Fruit fly (Drosophila melanogaster): ENCODE data around the gene NFAT.

Gene NFAT

DNA sequence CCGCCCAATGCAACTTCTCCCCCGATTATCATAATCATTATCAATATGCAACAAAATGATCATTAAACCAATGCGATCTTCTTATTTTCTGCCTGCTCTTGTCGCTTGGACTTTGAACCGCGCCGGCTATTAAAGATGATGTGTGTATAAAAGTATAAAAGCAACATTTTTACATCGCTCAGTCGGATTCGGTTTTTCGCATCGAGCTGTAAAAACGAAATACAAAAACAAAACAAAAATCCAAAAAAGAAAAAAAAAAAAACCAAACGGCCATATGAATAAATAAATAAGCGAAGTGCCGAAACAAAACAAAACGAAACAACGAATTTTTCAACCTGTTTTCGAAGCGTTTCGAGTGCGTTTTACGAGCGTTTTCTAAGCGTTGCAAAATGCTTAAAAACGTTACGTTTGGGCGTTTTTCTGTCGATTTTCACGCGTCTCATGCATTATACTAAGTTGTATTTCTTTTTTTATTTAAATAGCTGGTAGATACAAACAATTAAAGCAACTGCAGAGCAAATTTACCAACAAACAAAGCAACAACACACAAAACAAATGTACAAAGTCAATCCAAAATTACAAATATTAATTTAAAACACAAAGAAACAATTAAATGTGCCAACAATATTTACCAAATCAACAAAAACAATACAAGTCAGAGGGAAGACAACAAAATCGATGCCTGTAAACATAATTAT is 20.3 kb downstream of the NFAT start:
- TF ChIP-seq CG17801 (GFP tag; optimal IDR thresholded peaks at IDR 0.05; ENCODE audit: partially characterized antibody) = peak; percentile 52

DNA sequence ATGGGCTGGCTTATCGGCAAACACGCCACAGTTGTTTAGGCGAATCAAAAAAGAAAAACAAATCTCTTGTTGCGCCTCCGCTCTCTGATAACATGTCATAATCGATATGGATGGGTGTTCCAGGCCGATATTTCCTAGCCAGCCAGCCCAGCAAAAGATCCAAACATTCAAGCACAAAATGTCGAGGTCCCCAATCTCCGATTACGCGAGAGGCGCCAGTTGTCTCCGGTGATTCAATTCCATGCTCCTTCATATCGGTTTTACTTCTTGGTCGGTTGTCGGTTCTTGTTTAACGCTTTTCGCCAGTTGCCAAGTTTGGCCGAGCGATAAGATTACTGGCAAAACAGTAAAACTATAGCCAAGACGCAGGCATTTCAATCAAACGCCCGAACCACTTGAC is 21.6 kb downstream of the NFAT start:
- TF ChIP-seq CG17801 (GFP tag; optimal IDR thresholded peaks at IDR 0.05; ENCODE audit: partially characterized antibody) = no peak

DNA sequence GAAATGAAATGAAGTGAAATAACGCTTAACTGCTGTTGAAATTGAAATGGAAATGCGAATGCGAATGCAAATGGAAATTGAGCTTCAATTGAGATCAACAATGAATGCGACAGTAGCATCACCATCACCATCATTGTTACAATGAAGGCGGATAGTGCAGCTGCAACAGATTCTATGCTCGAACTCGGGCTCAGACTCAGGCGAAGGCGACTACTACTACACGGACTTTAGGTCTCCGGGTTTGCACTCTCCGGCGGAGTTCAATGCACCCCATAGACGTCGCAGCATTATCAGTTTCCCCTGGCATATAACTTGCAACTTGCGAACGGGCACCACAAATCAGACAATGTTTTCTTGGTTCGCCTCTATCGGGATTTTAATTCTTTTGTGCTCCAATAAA is 24.3 kb downstream of the NFAT start:
- no peak for TF ChIP-seq CG17801 (GFP tag; optimal IDR thresholded peaks at IDR 0.05; ENCODE audit: partially characterized antibody)

DNA sequence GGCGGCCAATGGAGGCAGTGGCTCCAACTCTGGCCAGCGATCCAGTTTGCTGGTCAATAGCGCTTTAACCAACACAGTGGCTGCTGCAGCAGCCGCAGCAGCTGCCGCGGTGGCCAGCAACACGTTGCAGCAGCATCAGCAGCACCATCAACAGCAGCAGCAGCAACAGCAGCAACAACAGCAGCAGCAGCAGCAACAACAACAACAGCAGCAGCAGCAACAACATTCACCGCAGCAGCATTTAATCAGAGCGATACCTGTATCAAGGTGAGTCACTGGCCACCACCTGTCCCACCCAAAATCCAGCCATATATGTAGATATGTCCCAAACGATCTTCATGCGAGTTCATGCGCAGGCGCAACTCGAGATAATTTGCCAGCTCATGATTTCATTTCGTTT is 25.3 kb downstream of the NFAT start:
- TF ChIP-seq CG17801 (GFP tag; optimal IDR thresholded peaks at IDR 0.05; ENCODE audit: partially characterized antibody) = no peak

DNA sequence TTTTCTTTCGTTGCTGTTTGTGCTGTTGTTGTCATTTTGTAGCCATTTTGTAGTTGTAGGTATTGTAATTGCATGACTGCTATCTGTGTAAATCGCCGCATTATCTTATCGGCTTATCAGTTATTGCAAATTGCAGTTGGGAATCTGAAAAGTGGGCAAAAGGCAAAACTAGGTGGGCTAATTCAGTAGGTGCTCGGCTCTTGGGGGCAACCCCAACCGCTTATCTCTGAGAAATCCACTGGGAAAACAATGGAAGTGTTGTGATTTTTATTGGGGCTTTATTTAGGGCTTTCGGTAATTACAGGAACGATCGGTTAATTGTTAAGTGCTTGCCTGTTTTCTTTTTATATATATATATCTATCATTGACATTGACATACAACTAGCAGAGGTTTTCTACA is 26.6 kb downstream of the NFAT start:
- TF ChIP-seq CG17801 (GFP tag; optimal IDR thresholded peaks at IDR 0.05; ENCODE audit: partially characterized antibody) = no peak

DNA sequence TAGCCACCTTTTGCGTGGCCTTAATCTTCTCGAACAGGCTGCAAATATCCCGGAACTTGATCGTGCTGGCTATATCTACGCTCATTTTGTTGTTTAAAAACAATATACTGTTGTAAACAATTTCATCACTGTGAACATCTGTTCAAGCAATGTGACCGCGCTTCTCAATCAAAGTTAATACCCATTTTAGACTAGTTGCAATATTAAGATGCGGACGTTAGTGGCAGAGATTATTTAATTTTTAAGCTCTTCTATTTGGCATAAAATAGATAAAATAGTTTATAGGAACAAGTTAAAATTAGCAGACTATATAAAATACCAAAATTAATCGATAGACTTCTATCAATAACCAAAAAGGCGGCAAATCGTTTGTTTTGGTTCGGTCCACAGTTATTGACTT is 43.1 kb downstream of the NFAT start, which contains the start of the genes DNAlig4 and CG11164:
Gene DNAlig4, minus strand, starts transcription at position 156 of the 400 bp plus-strand sequence.
Gene CG11164, plus strand, starts transcription at position 359 of the 400 bp plus-strand sequence.
- peak; percentile 20 for TF ChIP-seq CG17801 (GFP tag; optimal IDR thresholded peaks at IDR 0.05; ENCODE audit: partially characterized antibody)

DNA sequence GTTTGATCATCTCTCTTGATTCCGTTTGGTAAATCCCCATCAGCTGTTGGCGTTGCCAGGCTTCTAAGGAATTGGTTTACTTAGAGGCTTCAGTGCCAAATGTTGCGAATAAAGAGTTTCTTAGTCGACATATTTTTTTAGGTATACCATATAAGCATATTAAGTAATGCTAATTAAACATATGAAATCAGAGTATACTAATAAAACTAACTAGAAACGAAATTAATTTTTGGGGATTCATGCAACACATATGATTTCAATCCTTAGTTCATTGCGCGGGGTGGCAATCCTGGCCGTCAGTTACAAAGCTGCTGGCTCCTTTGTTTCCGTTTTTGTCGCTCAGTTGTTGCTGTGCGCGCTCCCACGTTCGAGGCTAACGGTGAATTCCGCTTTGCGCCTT is 44.8 kb downstream of the NFAT start, which contains the start of gene CG15760:
Gene CG15760, plus strand, starts transcription at position 334 of the 400 bp plus-strand sequence.
- TF ChIP-seq CG17801 (GFP tag; optimal IDR thresholded peaks at IDR 0.05; ENCODE audit: partially characterized antibody) = no peak

DNA sequence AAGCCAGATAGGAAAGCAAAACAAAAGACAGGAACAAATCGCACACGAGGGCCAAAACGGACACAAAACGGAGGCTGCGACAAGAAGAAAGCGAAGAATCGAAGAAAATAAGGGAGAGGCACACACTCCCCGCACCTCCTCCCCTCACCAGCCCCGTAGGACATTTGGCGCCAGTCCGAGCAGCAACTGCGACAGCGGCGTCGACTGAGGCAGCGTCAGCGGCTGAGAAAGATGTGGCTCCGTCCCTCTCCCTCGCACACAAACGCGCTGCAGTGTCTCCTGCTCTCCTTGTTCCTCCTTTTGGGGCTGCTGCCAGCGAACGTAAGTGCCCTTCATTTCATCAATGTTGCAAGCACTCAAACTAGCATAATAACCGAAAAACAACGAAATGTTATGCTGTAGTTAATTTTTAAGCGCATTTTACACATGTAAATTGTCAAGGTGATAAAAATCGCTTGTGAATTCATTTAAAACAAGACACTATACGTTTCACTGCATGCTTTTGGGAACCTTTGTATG is 45.8 kb downstream of the NFAT start:
- TF ChIP-seq CG17801 (GFP tag; optimal IDR thresholded peaks at IDR 0.05; ENCODE audit: partially characterized antibody) = no peak

DNA sequence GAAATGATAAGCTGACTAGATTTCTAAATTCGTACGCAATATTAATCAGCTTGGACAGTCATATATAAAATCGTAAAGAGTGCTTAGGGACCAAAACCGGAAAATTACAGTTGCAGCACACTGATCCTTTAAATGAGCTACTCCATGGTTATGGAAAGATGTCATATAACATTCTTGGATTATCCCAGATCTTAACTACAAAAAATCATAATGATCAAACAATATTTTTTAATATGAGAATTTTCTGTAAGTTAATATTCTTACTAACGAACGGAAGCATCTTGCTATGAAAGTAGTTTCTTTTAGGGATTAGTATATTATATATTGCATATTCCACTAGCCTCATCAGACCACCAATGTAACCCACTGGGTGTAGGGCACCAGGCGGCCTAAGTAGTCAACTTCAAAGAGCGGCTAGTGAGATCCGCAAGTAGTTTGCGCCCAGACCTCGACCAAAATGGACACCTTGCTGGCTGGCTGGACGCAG is 52.0 kb downstream of the NFAT start, which contains the start of gene CG11162:
Gene CG11162, plus strand, starts transcription at position 437 of the 487 bp plus-strand sequence.
- TF ChIP-seq CG17801 (GFP tag; optimal IDR thresholded peaks at IDR 0.05; ENCODE audit: partially characterized antibody) = no peak

DNA sequence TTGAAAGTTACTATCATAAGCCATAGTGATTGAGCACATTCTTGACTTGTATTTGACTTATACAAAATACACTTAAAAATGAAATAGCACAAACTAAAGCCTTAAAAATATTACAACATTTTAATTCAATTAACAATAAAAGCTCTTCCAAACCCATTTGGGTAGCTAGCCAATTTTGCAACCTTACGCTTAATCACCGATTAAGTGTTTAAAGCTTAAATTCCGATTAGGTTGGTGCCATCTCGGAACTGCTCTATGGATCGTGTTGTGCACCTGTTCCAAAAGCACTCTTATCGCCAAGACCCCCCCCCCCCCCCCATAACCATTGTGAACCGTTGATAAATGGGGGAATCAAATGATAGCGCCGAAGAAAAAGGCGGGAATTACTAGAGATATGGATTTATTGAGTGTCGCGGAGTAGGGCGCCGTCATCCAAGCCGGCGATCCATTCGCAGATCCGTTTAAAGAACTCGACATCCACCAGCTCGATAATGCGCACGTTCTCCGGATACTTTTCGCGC is 53.5 kb downstream of the NFAT start:
- TF ChIP-seq CG17801 (GFP tag; optimal IDR thresholded peaks at IDR 0.05; ENCODE audit: partially characterized antibody) = no peak

DNA sequence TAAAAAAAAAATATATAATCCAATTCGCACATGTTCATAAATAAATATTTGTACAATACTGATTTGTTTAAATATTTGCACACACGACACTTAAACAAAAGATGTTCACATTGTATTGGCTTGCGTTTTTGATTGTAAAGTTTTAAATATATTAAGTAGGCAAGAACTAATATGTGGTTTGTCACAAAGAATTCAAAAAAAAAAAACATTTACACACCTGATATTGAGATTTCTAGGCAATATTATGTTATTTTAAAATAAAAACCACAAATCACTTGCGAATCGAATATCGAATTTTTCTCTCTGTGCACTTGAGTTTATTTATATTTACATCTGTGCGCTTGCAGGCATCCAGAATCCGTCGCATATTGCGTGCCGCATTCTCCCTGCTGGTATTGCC is 55.0 kb downstream of the NFAT start:
- no peak for TF ChIP-seq CG17801 (GFP tag; optimal IDR thresholded peaks at IDR 0.05; ENCODE audit: partially characterized antibody)

DNA sequence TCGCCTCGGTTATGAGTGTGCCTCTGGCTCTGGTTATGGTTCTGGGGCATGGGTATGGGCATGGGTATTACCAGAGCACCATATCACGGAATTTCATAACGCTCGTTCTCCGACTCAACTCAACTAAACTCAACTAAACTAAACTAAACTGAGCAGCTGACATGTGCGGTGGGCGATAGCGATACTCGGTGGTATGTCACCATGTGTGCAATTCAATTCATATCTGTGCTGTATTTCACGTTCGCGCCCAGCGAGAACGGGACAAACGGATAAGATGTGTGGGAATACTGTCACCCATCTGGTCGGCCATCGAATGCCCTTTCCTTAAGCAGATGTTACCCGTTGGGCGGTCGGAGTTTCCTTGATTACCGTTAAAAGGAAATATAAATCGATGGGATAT is 55.7 kb downstream of the NFAT start, which contains the start of gene CG12177:
Gene CG12177, minus strand, starts transcription at position 239 of the 400 bp plus-strand sequence.
- no peak for TF ChIP-seq CG17801 (GFP tag; optimal IDR thresholded peaks at IDR 0.05; ENCODE audit: partially characterized antibody)

DNA sequence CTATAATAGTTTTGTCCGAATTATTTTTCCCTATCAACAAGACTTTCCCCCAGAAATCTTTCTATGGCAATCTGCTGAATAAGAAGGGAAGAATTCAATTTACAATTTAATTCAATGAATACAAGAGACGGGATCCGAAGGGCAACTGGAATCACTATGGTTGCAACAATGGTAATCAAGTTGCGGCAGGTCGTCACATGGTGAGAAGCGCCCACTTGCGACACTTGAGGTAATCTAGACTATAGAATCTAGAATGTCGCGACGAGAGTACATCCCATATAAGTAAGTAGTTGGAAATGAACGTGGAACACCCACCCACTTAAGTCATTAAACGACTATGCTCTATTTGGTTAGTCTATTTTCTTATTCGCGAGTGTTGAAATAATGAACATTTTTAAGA is 57.4 kb downstream of the NFAT start:
- TF ChIP-seq CG17801 (GFP tag; optimal IDR thresholded peaks at IDR 0.05; ENCODE audit: partially characterized antibody) = no peak

DNA sequence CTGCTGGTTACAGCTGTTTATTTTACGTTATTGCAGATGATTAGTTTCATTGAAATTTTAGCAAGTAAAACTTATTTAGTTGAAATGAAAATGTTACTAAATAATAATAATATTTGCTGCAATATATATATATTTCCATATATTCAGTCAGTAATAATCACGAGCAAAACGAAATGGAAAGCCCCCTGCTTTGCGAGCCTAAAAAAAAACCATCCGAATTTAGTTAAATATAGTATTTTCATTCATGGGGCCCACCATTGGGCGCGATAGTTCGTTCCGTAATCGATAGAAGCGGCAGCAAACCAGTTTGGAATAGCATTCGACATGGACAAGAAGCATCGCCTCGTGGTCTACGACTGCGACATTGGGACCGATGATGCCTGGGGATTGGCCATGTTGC is 58.1 kb downstream of the NFAT start, which contains the start of gene CG11158:
Gene CG11158, plus strand, starts transcription at position 301 of the 400 bp plus-strand sequence.
- TF ChIP-seq CG17801 (GFP tag; optimal IDR thresholded peaks at IDR 0.05; ENCODE audit: partially characterized antibody) = no peak

DNA sequence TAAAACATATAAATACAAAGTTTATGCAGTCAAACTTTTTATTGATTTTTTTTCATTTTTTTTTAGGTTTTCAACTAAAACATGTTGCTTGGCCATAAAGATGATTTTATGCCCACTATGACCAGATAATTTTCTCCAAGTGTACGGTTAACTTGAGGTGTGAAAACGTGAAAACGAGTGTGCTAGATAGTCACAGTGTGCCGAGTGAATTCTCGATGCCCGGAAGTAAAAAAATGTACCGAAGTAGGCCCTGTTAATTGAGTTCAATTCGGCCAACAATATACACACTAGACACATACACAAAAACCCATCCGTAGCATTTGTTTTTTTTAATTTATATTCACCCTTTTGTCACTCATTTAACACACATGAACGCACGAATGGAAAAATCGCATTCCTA is 67.4 kb downstream of the NFAT start, which contains the start of gene Nna1:
Gene Nna1, plus strand, starts transcription at position 301 of the 400 bp plus-strand sequence.
- no peak for TF ChIP-seq CG17801 (GFP tag; optimal IDR thresholded peaks at IDR 0.05; ENCODE audit: partially characterized antibody)

Measured in ovary, adult (tissue).